Worm (Caenorhabditis elegans) whole organism, late embryonic: Measurements from ENCODE around the gene ZK637.14.

ENCODE experiments used
- K09A11.1 ChIP-seq: sonication (generic microtip); optimal IDR thresholded peaks from 2 replicates; lab custom pipeline; 2017; ENCODE audit warnings: antibody characterized with exemption, mild to moderate bottlenecking, missing genetic modification characterization, missing compliant biosample characterization; ENCODE audit not compliant: insufficient read depth
- hlh-30 ChIP-seq: sonication (generic microtip); optimal IDR thresholded peaks from 2 replicates; lab custom pipeline; 2017; ENCODE audit warnings: antibody characterized with exemption, missing genetic modification characterization, missing compliant biosample characterization; ENCODE audit not compliant: insufficient read depth
- rnt-1 ChIP-seq: sonication (generic microtip); optimal IDR thresholded peaks from 2 replicates; lab custom pipeline; 2016; ENCODE audit warnings: missing genetic modification characterization, missing compliant biosample characterization
- sdc-2 ChIP-seq: sonication (generic microtip); optimal IDR thresholded peaks from 2 replicates; lab custom pipeline; 2016; ENCODE audit warnings: missing genotype, missing genetic modification characterization, missing compliant biosample characterization
- tbx-2 ChIP-seq: sonication (generic microtip); optimal IDR thresholded peaks from 2 replicates; lab custom pipeline; 2016; ENCODE audit warnings: missing genetic modification characterization, missing compliant biosample characterization

DNA sequence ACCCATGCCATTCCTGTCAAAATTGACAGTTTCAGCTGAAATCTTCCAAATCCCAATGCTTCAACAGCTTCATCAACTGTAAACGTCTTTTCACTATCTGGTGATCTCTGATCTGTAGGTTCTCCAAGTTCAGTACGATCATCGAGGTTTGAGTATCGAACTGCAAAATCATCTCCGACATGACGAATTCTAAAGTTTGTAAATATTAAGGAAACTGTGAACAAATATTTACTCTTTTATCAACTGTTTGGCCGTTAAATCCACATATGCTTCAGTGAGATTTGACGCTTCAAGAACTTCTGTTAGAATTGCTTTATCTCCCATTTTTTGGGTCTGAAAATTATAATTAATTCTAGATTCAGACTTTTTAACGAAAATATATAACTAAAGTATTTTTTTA lies 3.8 kb downstream of the ZK637.14 start, which contains the start of gene svop-1:
- no peak for TF ChIP-seq hlh-30 (tag; lab: Kevin White, UChicago)
- no peak for TF ChIP-seq K09A11.1 (tag; lab: Kevin White, UChicago)
- no peak for TF ChIP-seq sdc-2 (tag; lab: Kevin White, UChicago)
- TF ChIP-seq rnt-1, result no peak
- TF ChIP-seq tbx-2 (tag; lab: Kevin White, UChicago), result no peak
